Fruit fly (Drosophila melanogaster) S2 (cell line): ENCODE data around the gene GstZ1.

Experiments used
- CG8478 ChIP-seq: fragments of >200 bp; optimal IDR thresholded peaks from 2 replicates; lab custom pipeline; 2018
- CTCF ChIP-seq, 2 experiments: fragments of >200 bp; optimal IDR thresholded peaks; 2 replicates each; lab custom pipeline; 2018

- TF ChIP-seq CTCF (optimal IDR thresholded peaks at IDR 0.05; lab: Kevin White, UChicago) (no peak), CG8478 (lab: Kevin White, UChicago) (no peak)
Observed at dm6 chr3R:9437618-9438017, 18.7 kb downstream of the GstZ1 start.
